Worm (Caenorhabditis elegans) whole organism, L1 larva: ENCODE data around the gene F57G4.10.

Experiments
- alr-1 ChIP-seq: fragments of 200-800 bp; sonication (Bioruptor generic); optimal IDR thresholded peaks from 2 replicates; lab custom pipeline; 2018; ENCODE audit warnings: borderline replicate concordance, mild to moderate bottlenecking, missing genetic modification characterization, missing compliant biosample characterization
- ceh-8 ChIP-seq: fragments of 200-800 bp; sonication (Bioruptor generic); optimal IDR thresholded peaks from 2 replicates; lab custom pipeline; 2018; ENCODE audit warnings: mild to moderate bottlenecking, missing genetic modification characterization, moderate library complexity, missing compliant biosample characterization
- ces-1 ChIP-seq: fragments of 150-350 bp; optimal IDR thresholded peaks from 2 replicates; lab custom pipeline; 2014; ENCODE audit warnings: missing biosample characterization, missing genetic modification reagents, missing genetic modification characterization
- efl-3 ChIP-seq: fragments of 200-800 bp; sonication (Bioruptor generic); optimal IDR thresholded peaks from 2 replicates; lab custom pipeline; 2018; ENCODE audit warnings: mild to moderate bottlenecking, missing genetic modification characterization, missing compliant biosample characterization
- egl-13 ChIP-seq: sonication (generic microtip); optimal IDR thresholded peaks from 2 replicates; lab custom pipeline; 2016; ENCODE audit warnings: missing genotype, missing genetic modification reagents, missing genetic modification characterization, missing compliant biosample characterization
- hlh-17 ChIP-seq: fragments of 200-800 bp; sonication (Bioruptor generic); optimal IDR thresholded peaks from 2 replicates; lab custom pipeline; 2018; ENCODE audit warnings: missing genetic modification characterization, mild to moderate bottlenecking, missing compliant biosample characterization, moderate library complexity, borderline replicate concordance
- hlh-4 ChIP-seq: sonication (generic microtip); optimal IDR thresholded peaks from 2 replicates; lab custom pipeline; 2016; ENCODE audit warnings: mild to moderate bottlenecking, missing genetic modification characterization, missing compliant biosample characterization
- lin-13 ChIP-seq: fragments of 150-350 bp; optimal IDR thresholded peaks from 2 replicates; lab custom pipeline; 2014; ENCODE audit warnings: missing biosample characterization, missing genetic modification reagents, missing genetic modification characterization
- lin-39 ChIP-seq: fragments of 150-350 bp; optimal IDR thresholded peaks from 2 replicates; lab custom pipeline; 2014; ENCODE audit warnings: missing biosample characterization, missing genetic modification reagents, missing genetic modification characterization
- nhr-12 ChIP-seq: sonication (generic microtip); optimal IDR thresholded peaks from 2 replicates; lab custom pipeline; 2017; ENCODE audit warnings: missing biosample characterization, missing genetic modification characterization
- nhr-84 ChIP-seq: sonication (generic microtip); optimal IDR thresholded peaks from 2 replicates; lab custom pipeline; 2017; ENCODE audit warnings: missing biosample characterization, missing genetic modification characterization
- nhr-90 ChIP-seq: sonication (generic microtip); optimal IDR thresholded peaks from 2 replicates; lab custom pipeline; 2016; ENCODE audit warnings: mild to moderate bottlenecking, missing genetic modification characterization, missing compliant biosample characterization; ENCODE audit not compliant: poor library complexity
- swsn-7 ChIP-seq: sonication (generic microtip); optimal IDR thresholded peaks from 2 replicates; lab custom pipeline; 2016; ENCODE audit warnings: missing genetic modification characterization, missing compliant biosample characterization
- unc-130 ChIP-seq: fragments of 150-350 bp; optimal IDR thresholded peaks from 2 replicates; lab custom pipeline; 2017; ENCODE audit warnings: missing biosample characterization, missing genetic modification characterization, inconsistent platforms
- zag-1 ChIP-seq: fragments of 150-350 bp; optimal IDR thresholded peaks from 2 replicates; lab custom pipeline; 2014; ENCODE audit warnings: missing biosample characterization, missing genetic modification characterization

The F57G4.10 gene

ce11 chrV:17673343-17673742 lies 44.7 kb downstream of the F57G4.10 start, which contains the start of gene str-93:
str-93 (minus strand) TSS chrV:17673443.
- TF ChIP-seq unc-130 (no peak), nhr-84 (tag; lab: Kevin White, UChicago) (no peak), lin-39 (no peak), nhr-12 (no peak)

- TF ChIP-seq zag-1 (tag; lab: Kevin White, UChicago): no peak
- TF ChIP-seq nhr-90 (tag; lab: Kevin White, UChicago): no peak
- no peak for TF ChIP-seq ces-1 (GFP tag; lab: Kevin White, UChicago)
- no peak for TF ChIP-seq swsn-7 (tag; lab: Kevin White, UChicago)
- no peak for TF ChIP-seq hlh-17 (GFP tag; lab: Kevin White, UChicago)
- TF ChIP-seq egl-13 (tag; lab: Kevin White, UChicago): no peak
- TF ChIP-seq efl-3 (GFP tag; lab: Kevin White, UChicago): no peak
- TF ChIP-seq lin-13: no peak
- TF ChIP-seq alr-1 (tag; lab: Kevin White, UChicago): no peak
- TF ChIP-seq hlh-4 (tag; lab: Kevin White, UChicago): no peak
- TF ChIP-seq ceh-8 (GFP tag; lab: Kevin White, UChicago): no peak
- TF ChIP-seq lin-39: no peak
Observed at ce11 chrV:17676553-17676952, 47.9 kb downstream of the F57G4.10 start, which contains the start of gene str-92. str-92 (minus strand) TSS chrV:17676653.
